Fruit fly (Drosophila melanogaster) whole organism, embryonic: ENCODE measurements around the gene CG5521.

Experiments used
- Atf6 ChIP-seq: fragments of 200-800 bp; sonication (Bioruptor generic); IDR thresholded peaks from 2 replicates; pipeline ENCODE4 v1.3.6; 2022; ENCODE audit warnings: missing biosample characterization, missing genetic modification characterization
- CG11696 ChIP-seq: fragments of 200-800 bp; sonication (Bioruptor generic); IDR thresholded peaks from 2 replicates; pipeline ENCODE4 v1.3.6; 2022; ENCODE audit warnings: missing biosample characterization, missing genetic modification characterization
- CG12071 ChIP-seq: fragments of 200-800 bp; sonication (Bioruptor generic); optimal IDR thresholded peaks from 3 replicates; lab custom pipeline; 2018; ENCODE audit warnings: missing biosample characterization, mild to moderate bottlenecking, missing genetic modification characterization
- CG13296 ChIP-seq: fragments of 200-800 bp; sonication (Bioruptor generic); optimal IDR thresholded peaks from 3 replicates; lab custom pipeline; 2018; ENCODE audit warnings: missing biosample characterization, mild to moderate bottlenecking, missing genetic modification characterization
- CG15011 ChIP-seq: fragments of 200-800 bp; sonication (Bioruptor generic); optimal IDR thresholded peaks from 3 replicates; lab custom pipeline; 2018; ENCODE audit warnings: missing biosample characterization, mild to moderate bottlenecking, missing genetic modification characterization
- CG17359 ChIP-seq: fragments of 200-800 bp; sonication (Bioruptor generic); optimal IDR thresholded peaks from 3 replicates; lab custom pipeline; 2018; ENCODE audit warnings: missing biosample characterization, mild to moderate bottlenecking, missing genetic modification characterization, moderate library complexity
- CG18599 ChIP-seq: fragments of 200-800 bp; sonication (Bioruptor generic); optimal IDR thresholded peaks from 3 replicates; lab custom pipeline; 2017; ENCODE audit warnings: missing biosample characterization, missing genetic modification characterization, mild to moderate bottlenecking, moderate library complexity, missing genetic modification reagents
- CG2678 ChIP-seq: fragments of 200-800 bp; sonication (Bioruptor generic); optimal IDR thresholded peaks from 3 replicates; lab custom pipeline; 2019; ENCODE audit warnings: missing biosample characterization, mild to moderate bottlenecking, missing genetic modification characterization, moderate library complexity
- CG3847 ChIP-seq: fragments of 200-800 bp; sonication (Bioruptor generic); IDR thresholded peaks from 2 replicates; pipeline ENCODE4 v1.3.6; 2022; ENCODE audit warnings: missing biosample characterization, missing genetic modification characterization
- CG6272 ChIP-seq: fragments of 200-800 bp; sonication (Bioruptor generic); IDR thresholded peaks from 2 replicates; pipeline ENCODE4 v1.3.6; 2022; ENCODE audit warnings: missing biosample characterization, missing genetic modification characterization
- CG6791 ChIP-seq: fragments of 200-800 bp; sonication (Bioruptor generic); IDR thresholded peaks from 3 replicates; pipeline ENCODE4 v1.3.6; 2022; ENCODE audit warnings: missing biosample characterization, missing genetic modification characterization; ENCODE audit not compliant: partially characterized antibody
- CG7372 ChIP-seq: fragments of 200-800 bp; sonication (Bioruptor generic); IDR thresholded peaks from 2 replicates; pipeline ENCODE4 v1.3.6; 2022; ENCODE audit warnings: missing biosample characterization, missing genetic modification characterization
- CG8281 ChIP-seq: fragments of 200-800 bp; sonication (Bioruptor generic); optimal IDR thresholded peaks from 2 replicates; lab custom pipeline; 2018; ENCODE audit warnings: missing biosample characterization, mild to moderate bottlenecking, missing genetic modification characterization, moderate library complexity
- Dad ChIP-seq: fragments of 200-800 bp; sonication (Bioruptor generic); optimal IDR thresholded peaks from 3 replicates; lab custom pipeline; 2016; ENCODE audit warnings: missing biosample characterization, missing genetic modification characterization
- Eip74EF ChIP-seq, 2 experiments: fragments of 200-800 bp in 1 of 2; fragments of >200 bp in 1 of 2; sonication (Bioruptor generic) in 1 of 2; optimal IDR thresholded peaks; 2 replicates each; lab custom pipeline; 2017 to 2019; ENCODE audit warnings: missing biosample characterization in 2 of 2, missing genetic modification characterization in 2 of 2, mild to moderate bottlenecking in 1 of 2, moderate library complexity in 1 of 2
- Elba2 ChIP-seq: fragments of 200-800 bp; sonication (Bioruptor generic); optimal IDR thresholded peaks from 3 replicates; lab custom pipeline; 2016; ENCODE audit warnings: missing biosample characterization, missing genetic modification characterization
- Ets65A ChIP-seq: fragments of 200-800 bp; sonication (Bioruptor generic); peaks from one replicate; lab custom pipeline; 2016; ENCODE audit warnings: missing biosample characterization, missing genetic modification characterization
- Fer1 ChIP-seq: fragments of 200-800 bp; sonication (Bioruptor generic); optimal IDR thresholded peaks from 2 replicates; lab custom pipeline; 2017; ENCODE audit warnings: missing biosample characterization, mild to moderate bottlenecking, missing genetic modification characterization
- H2.0 ChIP-seq: fragments of 200-800 bp; sonication (Bioruptor generic); IDR thresholded peaks from 2 replicates; pipeline ENCODE4 v1.3.6; 2022; ENCODE audit warnings: missing biosample characterization, missing genetic modification characterization
- HLHmδ ChIP-seq: fragments of 200-800 bp; sonication (Bioruptor generic); optimal IDR thresholded peaks from 2 replicates; lab custom pipeline; 2018; ENCODE audit warnings: missing biosample characterization, mild to moderate bottlenecking, missing genetic modification characterization, moderate library complexity
- Hmr ChIP-seq: fragments of 200-800 bp; sonication (Bioruptor generic); optimal IDR thresholded peaks from 3 replicates; lab custom pipeline; 2017; ENCODE audit warnings: mild to moderate bottlenecking, missing biosample characterization, missing genetic modification reagents, missing genetic modification characterization
- Hr3 ChIP-seq: fragments of 200-800 bp; sonication (Bioruptor generic); optimal IDR thresholded peaks from 3 replicates; lab custom pipeline; 2016; ENCODE audit warnings: missing biosample characterization, missing genetic modification characterization
- Mad ChIP-seq: fragments of 200-800 bp; sonication (Bioruptor generic); optimal IDR thresholded peaks from 2 replicates; lab custom pipeline; 2016; ENCODE audit warnings: missing biosample characterization, missing genetic modification characterization
- Med ChIP-seq: fragments of 200-800 bp; sonication (Bioruptor generic); peaks from one replicate; lab custom pipeline; 2016; ENCODE audit warnings: missing biosample characterization, missing genetic modification characterization, mild to moderate bottlenecking, inconsistent platforms, moderate library complexity
- Oli ChIP-seq: fragments of 200-800 bp; sonication (Bioruptor generic); optimal IDR thresholded peaks from 2 replicates; lab custom pipeline; 2018; ENCODE audit warnings: missing biosample characterization, mild to moderate bottlenecking, missing genetic modification characterization, moderate library complexity
- Rfx ChIP-seq: fragments of 200-800 bp; sonication (Bioruptor generic); IDR thresholded peaks from 2 replicates; pipeline ENCODE4 v1.3.6; 2022; ENCODE audit warnings: missing biosample characterization, missing genetic modification characterization
- Sry-β ChIP-seq: fragments of 200-800 bp; sonication (Bioruptor generic); optimal IDR thresholded peaks from 2 replicates; lab custom pipeline; 2018; ENCODE audit warnings: missing biosample characterization, mild to moderate bottlenecking, missing genetic modification characterization, moderate library complexity
- YL-1 ChIP-seq: fragments of 200-800 bp; sonication (Bioruptor generic); optimal IDR thresholded peaks from 3 replicates; lab custom pipeline; 2017; ENCODE audit warnings: missing biosample characterization, mild to moderate bottlenecking, missing genetic modification characterization
- ac ChIP-seq: fragments of 200-800 bp; sonication (Bioruptor generic); optimal IDR thresholded peaks from 3 replicates; lab custom pipeline; 2017; ENCODE audit warnings: missing biosample characterization, mild to moderate bottlenecking, missing genetic modification characterization
- chinmo ChIP-seq: fragments of 200-800 bp; sonication (Bioruptor generic); IDR thresholded peaks from 4 replicates; pipeline ENCODE4 v1.3.6; 2022; ENCODE audit warnings: missing biosample characterization, missing genetic modification characterization; ENCODE audit not compliant: partially characterized antibody
- dan ChIP-seq: fragments of 200-800 bp; sonication (Bioruptor generic); IDR thresholded peaks from 2 replicates; pipeline ENCODE4 v1.3.6; 2022; ENCODE audit warnings: missing biosample characterization, missing genetic modification characterization
- exex ChIP-seq: fragments of 200-800 bp; sonication (Bioruptor generic); optimal IDR thresholded peaks from 4 replicates; lab custom pipeline; 2018; ENCODE audit warnings: missing biosample characterization, mild to moderate bottlenecking, missing genetic modification characterization, moderate library complexity
- fd3F ChIP-seq: fragments of 200-800 bp; sonication (Bioruptor generic); optimal IDR thresholded peaks from 2 replicates; lab custom pipeline; 2018; ENCODE audit warnings: missing biosample characterization, mild to moderate bottlenecking, missing genetic modification characterization, moderate library complexity
- fd96Cb ChIP-seq: fragments of 200-800 bp; sonication (Bioruptor generic); optimal IDR thresholded peaks from 2 replicates; lab custom pipeline; 2018; ENCODE audit warnings: missing biosample characterization, mild to moderate bottlenecking, missing genetic modification characterization, moderate library complexity
- gem ChIP-seq: fragments of 200-800 bp; sonication (Bioruptor generic); optimal IDR thresholded peaks from 2 replicates; lab custom pipeline; 2019; ENCODE audit warnings: missing biosample characterization, mild to moderate bottlenecking, missing genetic modification characterization, moderate library complexity
- grn ChIP-seq: fragments of 200-800 bp; sonication (Bioruptor generic); optimal IDR thresholded peaks from 3 replicates; lab custom pipeline; 2017; ENCODE audit warnings: missing biosample characterization, missing genetic modification characterization
- gro ChIP-seq: fragments of 200-800 bp; sonication (Bioruptor generic); optimal IDR thresholded peaks from 2 replicates; lab custom pipeline; 2016; ENCODE audit warnings: missing biosample characterization, missing genetic modification characterization
- hkb ChIP-seq, 2 experiments: fragments of 200-800 bp in 1 of 2; fragments of >200 bp in 1 of 2; sonication (Bioruptor generic) in 1 of 2; IDR thresholded peaks in 1 of 2; optimal IDR thresholded peaks in 1 of 2; 2 replicates each; pipeline versions ENCODE4 v1.3.6 to Lab custom; 2017 to 2022; ENCODE audit warnings: missing biosample characterization in 1 of 2, missing genetic modification characterization in 1 of 2
- nerfin-1 ChIP-seq: fragments of 200-800 bp; sonication (Bioruptor generic); optimal IDR thresholded peaks from 3 replicates; lab custom pipeline; 2019; ENCODE audit warnings: missing biosample characterization, mild to moderate bottlenecking, missing genetic modification characterization, moderate library complexity
- sd ChIP-seq: fragments of 200-800 bp; sonication (Bioruptor generic); optimal IDR thresholded peaks from 3 replicates; lab custom pipeline; 2018; ENCODE audit warnings: missing biosample characterization, mild to moderate bottlenecking, missing genetic modification characterization, moderate library complexity
- sisA ChIP-seq: fragments of 200-800 bp; sonication (Bioruptor generic); IDR thresholded peaks from 2 replicates; pipeline ENCODE4 v1.3.6; 2022; ENCODE audit warnings: missing biosample characterization, missing genetic modification characterization
- slou ChIP-seq: fragments of 200-800 bp; sonication (Bioruptor generic); optimal IDR thresholded peaks from 3 replicates; lab custom pipeline; 2016; ENCODE audit warnings: missing biosample characterization, missing genetic modification characterization
- sob ChIP-seq: fragments of 200-800 bp; sonication (Bioruptor generic); IDR thresholded peaks from 2 replicates; pipeline ENCODE4 v1.3.6; 2022; ENCODE audit warnings: missing biosample characterization, missing genetic modification characterization
- tna ChIP-seq: fragments of 200-800 bp; sonication (Bioruptor generic); IDR thresholded peaks from 2 replicates; pipeline ENCODE4 v1.3.6; 2022; ENCODE audit warnings: missing biosample characterization, missing genetic modification characterization; ENCODE audit not compliant: partially characterized antibody
- toy ChIP-seq: fragments of 200-800 bp; sonication (Bioruptor generic); IDR thresholded peaks from 2 replicates; pipeline ENCODE4 v1.3.6; 2022; ENCODE audit warnings: missing biosample characterization, missing genetic modification characterization
- trh ChIP-seq: fragments of 200-800 bp; sonication (Bioruptor generic); optimal IDR thresholded peaks from 2 replicates; lab custom pipeline; 2016; ENCODE audit warnings: missing biosample characterization, missing genetic modification characterization

CG5521 gene

dm6 chr3R:26980282-26980691 is 13.6 kb downstream of the CG5521 start (continued):
- no peak for TF ChIP-seq CG8281 (tag; lab: Kevin White, UChicago)
- TF ChIP-seq fd3F (GFP tag; lab: Kevin White, UChicago): no peak
- no peak for TF ChIP-seq CG17359 (tag; lab: Kevin White, UChicago)
- no peak for TF ChIP-seq CG6791 (GFP tag; lab: Robert Waterston, UW)
- TF ChIP-seq CG18599 (GFP tag; lab: Kevin White, UChicago): no peak
- no peak for TF ChIP-seq CG15011 (GFP tag; lab: Kevin White, UChicago)
- peak; percentile 68 for TF ChIP-seq tna
- no peak for TF ChIP-seq CG7372 (GFP tag; lab: Robert Waterston, UW)
- no peak for TF ChIP-seq slou (GFP tag; lab: Kevin White, UChicago)
- TF ChIP-seq sisA (GFP tag; lab: Robert Waterston, UW): no peak

- TF ChIP-seq trh (GFP tag; lab: Kevin White, UChicago) (no peak), HLHmδ (GFP tag; lab: Kevin White, UChicago) (no peak), Ets65A (GFP tag; lab: Kevin White, UChicago) (no peak), Eip74EF (GFP tag; optimal IDR thresholded peaks at IDR 0.05; lab: Kevin White, UChicago) (peak in 1 of 2 experiments; percentile 13), CG3847 (GFP tag; lab: Robert Waterston, UW) (no peak), hkb (optimal IDR thresholded peaks at IDR 0.05; lab: Kevin White, UChicago) (no peak), hkb (GFP tag; IDR thresholded peaks at IDR 0.05; lab: Robert Waterston, UW) (no peak), Med (GFP tag; lab: Kevin White, UChicago) (peak; percentile 52), Atf6 (GFP tag; lab: Robert Waterston, UW) (peak; percentile 18; the same call in 1 of the 2 replicates), chinmo (GFP tag; lab: Robert Waterston, UW) (0 out of 4 replicates have a peak, but pooled peaks have one; percentile 50), CG2678 (peak; percentile 17), gro (GFP tag; lab: Kevin White, UChicago) (peak; percentile 62), sd (peak; percentile 23), ac (no peak)
These were observed 15.4 kb downstream of the CG5521 start for dm6 chr3R:26982106-26982505.

- TF ChIP-seq grn (GFP tag; lab: Kevin White, UChicago) (peak; percentile 52), exex (tag; lab: Kevin White, UChicago) (peak; percentile 77), Sry-β (GFP tag; lab: Kevin White, UChicago) (no peak), toy (GFP tag; lab: Robert Waterston, UW) (no peak), Elba2 (no peak)
These were observed 17.7 kb downstream of the CG5521 start for dm6 chr3R:26984437-26984836.

dm6 chr3R:26987455-26987854 is 20.7 kb downstream of the CG5521 start:
- TF ChIP-seq exex (tag; lab: Kevin White, UChicago): peak; percentile 88
- TF ChIP-seq CG6272 (GFP tag; lab: Robert Waterston, UW): no peak
- no peak for TF ChIP-seq nerfin-1
- no peak for TF ChIP-seq CG11696 (GFP tag; lab: Robert Waterston, UW)
- no peak for TF ChIP-seq dan (GFP tag; lab: Robert Waterston, UW)
- peak; percentile 21 for TF ChIP-seq CG12071 (GFP tag; lab: Kevin White, UChicago)
- TF ChIP-seq H2.0 (GFP tag; lab: Robert Waterston, UW): no peak
- peak; percentile 45; the same call in 1 of the 2 replicates for TF ChIP-seq sob (GFP tag; lab: Robert Waterston, UW)
- TF ChIP-seq gem: peak; percentile 1
- no peak for TF ChIP-seq Rfx (GFP tag; lab: Robert Waterston, UW)
- no peak for TF ChIP-seq Oli (tag; lab: Kevin White, UChicago)
- peak; percentile 4 for TF ChIP-seq Hmr (GFP tag; lab: Kevin White, UChicago)
- no peak for TF ChIP-seq fd96Cb (tag; lab: Kevin White, UChicago)
- peak; percentile 50 for TF ChIP-seq CG13296 (GFP tag; lab: Kevin White, UChicago)
- no peak for TF ChIP-seq Dad (GFP tag; lab: Kevin White, UChicago)
- TF ChIP-seq slou (GFP tag; lab: Kevin White, UChicago): no peak
- peak; percentile 17 for TF ChIP-seq Fer1
- no peak for TF ChIP-seq YL-1
- TF ChIP-seq Mad (GFP tag; lab: Kevin White, UChicago): no peak
- TF ChIP-seq Hr3: no peak
